Fruit fly (Drosophila melanogaster) whole organism, embryonic: ENCODE measurements around the gene Prat.
A peak's percentile ranks its signal among the peaks of the same experiment; 100 is the strongest.

Experiments
- Camta ChIP-seq: fragments of 200-800 bp; sonication (Bioruptor generic); optimal IDR thresholded peaks from 2 replicates; lab custom pipeline; 2016; ENCODE audit warnings: missing biosample characterization, missing genetic modification characterization
- Ets97D ChIP-seq: fragments of 200-800 bp; sonication (Bioruptor generic); optimal IDR thresholded peaks from 3 replicates; lab custom pipeline; 2016; ENCODE audit warnings: missing biosample characterization, missing genetic modification characterization
- Hr39 ChIP-seq: fragments of >200 bp; optimal IDR thresholded peaks from 2 replicates; lab custom pipeline; 2017

DNA sequence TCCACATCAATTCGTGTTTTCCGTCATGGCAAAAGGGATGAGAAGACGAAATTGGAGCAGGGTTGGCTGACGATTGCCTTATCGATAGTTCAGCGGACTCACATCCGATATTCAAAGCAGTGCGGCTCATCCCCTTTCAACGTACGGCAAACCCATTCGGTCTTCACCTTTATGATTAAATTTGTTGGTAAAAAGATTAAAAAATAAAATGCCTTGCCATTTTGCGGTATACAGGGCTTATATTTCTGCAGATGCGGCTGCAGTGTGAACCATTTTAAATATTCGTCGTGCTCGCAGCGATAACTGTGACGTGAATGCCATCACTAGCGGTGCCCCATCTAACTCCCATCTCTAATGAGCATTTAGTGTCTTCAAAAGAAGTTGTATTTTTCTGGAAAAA lies 4.3 kb downstream of the Prat start, which contains the start of the genes Taf7 and EMC1:
- peak; percentile 19 for TF ChIP-seq Camta (GFP tag; lab: Kevin White, UChicago)
- TF ChIP-seq Ets97D (GFP tag; lab: Kevin White, UChicago), result peak; percentile 65
- no peak for TF ChIP-seq Hr39 (lab: Kevin White, UChicago)
